Worm (Caenorhabditis elegans) whole organism, L4 larva: ENCODE data around the gene vit-4.

Source experiments
- ctbp-1 ChIP-seq: fragments of 200-800 bp; sonication (Bioruptor generic); IDR thresholded peaks from 2 replicates; pipeline ENCODE4 v1.3.6; 2022; ENCODE audit warnings: missing genetic modification reagents, missing genetic modification characterization, missing compliant biosample characterization
- lin-13 ChIP-seq: fragments of 150-350 bp; optimal IDR thresholded peaks from 2 replicates; lab custom pipeline; 2014; ENCODE audit warnings: missing biosample characterization, missing genetic modification reagents, missing genetic modification characterization
- lir-3 ChIP-seq: sonication (generic microtip); optimal IDR thresholded peaks from 2 replicates; lab custom pipeline; 2016; ENCODE audit warnings: mild to moderate bottlenecking, missing genetic modification characterization, missing compliant biosample characterization
- nhr-28 ChIP-seq: fragments of 150-350 bp; optimal IDR thresholded peaks from 2 replicates; lab custom pipeline; 2014; ENCODE audit warnings: missing biosample characterization, missing genetic modification characterization

DNA sequence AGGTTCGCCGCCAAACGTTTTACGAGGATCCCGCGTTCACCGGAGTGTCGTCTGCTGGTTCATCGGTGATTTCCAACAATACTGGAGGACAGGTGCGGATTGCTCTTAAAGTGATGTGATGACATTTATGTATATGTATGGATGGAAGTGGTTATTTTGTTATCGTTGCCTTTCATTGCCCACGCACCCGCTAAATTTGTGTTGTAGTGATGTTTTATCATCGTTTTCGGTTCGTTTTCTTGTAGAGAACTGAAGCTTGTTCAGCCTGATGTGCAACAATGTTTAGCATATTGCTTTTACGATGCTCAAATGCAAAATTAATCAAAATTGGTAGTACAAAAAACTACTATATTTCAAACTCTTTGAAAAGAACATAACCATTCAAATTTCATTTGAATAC, 15.9 kb downstream of the vit-4 start:
- TF ChIP-seq nhr-28 (tag; lab: Kevin White, UChicago) (no peak), lin-13 (GFP tag; lab: Kevin White, UChicago) (no peak), ctbp-1 (GFP tag; lab: Robert Waterston, UW) (no peak), lir-3 (tag; lab: Kevin White, UChicago) (no peak)
